Worm (Caenorhabditis elegans) whole organism, midembryonic: Measurements from ENCODE around the gene ZK354.6.
"Not testable (repeated sequence)": the region's sequence is repeated elsewhere in the genome, so short reads cannot be mapped to it uniquely, and the experiment has no call there.

Experiments used
- T22C8.4 ChIP-seq: fragments of 200-800 bp; sonication (Bioruptor generic); IDR thresholded peaks from 2 replicates; pipeline ENCODE4 v1.3.6; 2022; ENCODE audit warnings: missing genetic modification characterization, missing compliant biosample characterization
- cog-1 ChIP-seq: sonication (generic microtip); optimal IDR thresholded peaks from 2 replicates; lab custom pipeline; 2016; ENCODE audit warnings: missing genetic modification characterization, missing compliant biosample characterization
- flt-1 ChIP-seq: fragments of 200-800 bp; sonication (Bioruptor generic); IDR thresholded peaks from 2 replicates; pipeline ENCODE4 v1.3.6; 2022; ENCODE audit warnings: missing genetic modification characterization, missing compliant biosample characterization
- klf-2 ChIP-seq: fragments of 200-800 bp; sonication (Bioruptor generic); conservative IDR thresholded peaks from 2 replicates; pipeline ENCODE4 v1.3.6; 2022; ENCODE audit warnings: missing genetic modification reagents, missing genetic modification characterization, missing compliant biosample characterization
- med-1 ChIP-seq: sonication (generic microtip); optimal IDR thresholded peaks from 2 replicates; lab custom pipeline; 2017; ENCODE audit warnings: missing genetic modification characterization, mild to moderate bottlenecking, missing compliant biosample characterization, antibody characterized with exemption, missing genetic modification reagents; ENCODE audit not compliant: insufficient read depth
- ref-1 ChIP-seq: fragments of 200-800 bp; sonication (Bioruptor generic); conservative IDR thresholded peaks from 2 replicates; pipeline ENCODE4 v1.3.6; 2022; ENCODE audit warnings: missing genetic modification reagents, missing genetic modification characterization, missing compliant biosample characterization
- tab-1 ChIP-seq: fragments of 200-800 bp; sonication (Bioruptor generic); IDR thresholded peaks from 2 replicates; pipeline ENCODE4 v1.3.6; 2022; ENCODE audit warnings: missing genetic modification characterization, missing compliant biosample characterization
- ztf-23 ChIP-seq: fragments of 200-800 bp; sonication (Bioruptor generic); IDR thresholded peaks from 2 replicates; pipeline ENCODE4 v1.3.6; 2022; ENCODE audit warnings: missing genetic modification reagents, missing genetic modification characterization, missing compliant biosample characterization
- ztf-29 ChIP-seq: fragments of 200-800 bp; sonication (Bioruptor generic); IDR thresholded peaks from 2 replicates; pipeline ENCODE4 v1.3.6; 2022; ENCODE audit warnings: missing genetic modification reagents, missing genetic modification characterization, missing compliant biosample characterization

ZK354.6 gene

DNA sequence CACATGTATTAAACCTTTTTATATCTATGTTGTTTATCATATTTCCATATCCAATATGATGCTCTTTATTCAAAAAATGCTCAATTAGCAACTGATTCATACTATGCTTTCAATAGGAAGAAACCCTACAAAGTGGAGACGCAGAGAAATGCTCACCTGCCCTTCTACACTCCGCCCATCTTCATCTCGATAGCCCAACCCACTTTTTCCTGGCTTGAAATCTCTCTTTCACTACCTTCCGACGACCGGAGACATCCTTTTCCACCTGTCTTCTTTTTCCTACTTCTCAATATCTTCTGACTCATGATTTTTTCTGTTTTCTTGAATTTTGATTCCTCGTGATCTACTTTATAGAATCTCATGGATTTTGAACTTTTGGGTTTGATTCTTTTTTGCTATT lies 8.4 kb downstream of the ZK354.6 start:
- no peak for TF ChIP-seq cog-1
- no peak for TF ChIP-seq T22C8.4
- no peak for TF ChIP-seq flt-1 (GFP tag; lab: Robert Waterston, UW)
- no peak for TF ChIP-seq klf-2
- TF ChIP-seq ztf-29 (GFP tag; lab: Robert Waterston, UW) = no peak
- no peak for TF ChIP-seq tab-1 (GFP tag; lab: Robert Waterston, UW)
- no peak for TF ChIP-seq med-1 (GFP tag; lab: Kevin White, UChicago)
- TF ChIP-seq ref-1 = no peak
- no peak for TF ChIP-seq ztf-23 (GFP tag; lab: Robert Waterston, UW)

DNA sequence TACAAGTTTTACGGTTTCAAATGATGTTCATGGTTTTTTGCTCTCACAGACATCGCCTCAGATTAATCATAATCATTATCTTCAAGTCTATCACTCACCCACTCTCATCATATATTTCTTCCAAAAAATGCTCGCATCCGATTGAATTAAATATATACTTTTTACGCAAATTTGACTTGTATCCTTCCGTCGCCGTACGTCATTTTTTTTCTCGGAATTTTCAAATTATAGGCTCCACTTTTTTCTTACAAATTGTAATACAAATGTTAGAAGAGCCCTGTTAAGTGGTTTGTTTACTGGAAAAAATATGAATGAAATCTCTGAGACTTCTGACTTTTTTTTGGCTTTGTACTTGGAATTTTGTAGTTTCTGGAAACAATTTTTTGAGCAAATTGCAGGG lies 10.1 kb downstream of the ZK354.6 start:
- no peak for TF ChIP-seq flt-1 (GFP tag; lab: Robert Waterston, UW)
- no peak for TF ChIP-seq cog-1
- TF ChIP-seq klf-2 = no peak
- no peak for TF ChIP-seq ztf-23 (GFP tag; lab: Robert Waterston, UW)
- TF ChIP-seq ztf-29 (GFP tag; lab: Robert Waterston, UW) = no peak
- TF ChIP-seq T22C8.4 = no peak
- no peak for TF ChIP-seq ref-1
- no peak for TF ChIP-seq med-1 (GFP tag; lab: Kevin White, UChicago)
- TF ChIP-seq tab-1 (GFP tag; lab: Robert Waterston, UW) = no peak

- no peak for TF ChIP-seq T22C8.4
- TF ChIP-seq tab-1 (GFP tag; lab: Robert Waterston, UW) = no peak
- TF ChIP-seq ztf-29 (GFP tag; lab: Robert Waterston, UW) = no peak
- TF ChIP-seq flt-1 (GFP tag; lab: Robert Waterston, UW) = no peak
- no peak for TF ChIP-seq klf-2
- no peak for TF ChIP-seq ref-1
- TF ChIP-seq ztf-23 (GFP tag; lab: Robert Waterston, UW) = no peak
- no peak for TF ChIP-seq med-1 (GFP tag; lab: Kevin White, UChicago)
- TF ChIP-seq cog-1 = no peak
Observed at ce11 chrIV:5281457-5281856, 15.9 kb downstream of the ZK354.6 start.

DNA sequence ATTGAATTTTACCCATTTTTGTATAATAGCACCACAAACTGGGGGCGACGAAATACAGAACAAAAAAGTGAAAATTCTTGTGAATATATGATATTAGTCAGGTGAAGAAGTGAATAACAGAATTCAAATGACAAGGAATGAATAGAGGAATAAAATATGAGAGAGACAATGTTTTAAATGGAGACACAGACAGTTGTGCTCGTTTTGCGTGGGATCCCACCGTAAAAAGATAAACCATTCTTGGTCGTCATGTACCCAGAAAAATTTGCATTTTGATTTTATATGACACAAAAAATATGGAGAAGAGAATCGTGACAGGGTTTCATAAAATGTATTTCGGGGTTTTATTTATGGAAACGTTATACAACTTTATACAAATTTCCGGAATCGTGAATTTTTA lies 19.6 kb downstream of the ZK354.6 start, which contains the start of gene F36H12.17:
Gene F36H12.17, minus strand, starts transcription at position 101 of the 400 bp plus-strand sequence.
- TF ChIP-seq tab-1 (GFP tag; lab: Robert Waterston, UW) (no peak), med-1 (GFP tag; lab: Kevin White, UChicago) (no peak), cog-1 (no peak), ztf-29 (GFP tag; lab: Robert Waterston, UW) (no peak)

- no peak for TF ChIP-seq tab-1 (GFP tag; lab: Robert Waterston, UW)
- TF ChIP-seq T22C8.4 = no peak
- no peak for TF ChIP-seq flt-1 (GFP tag; lab: Robert Waterston, UW)
- no peak for TF ChIP-seq cog-1
- no peak for TF ChIP-seq ztf-29 (GFP tag; lab: Robert Waterston, UW)
- TF ChIP-seq ref-1 = no peak
- TF ChIP-seq med-1 (GFP tag; lab: Kevin White, UChicago) = no peak
- TF ChIP-seq klf-2 = no peak
Observed at ce11 chrIV:5274123-5274581, 23.2 kb downstream of the ZK354.6 start, which contains the start of gene slfl-4. Gene slfl-4 (plus strand): TSS chrIV:5274531.

DNA sequence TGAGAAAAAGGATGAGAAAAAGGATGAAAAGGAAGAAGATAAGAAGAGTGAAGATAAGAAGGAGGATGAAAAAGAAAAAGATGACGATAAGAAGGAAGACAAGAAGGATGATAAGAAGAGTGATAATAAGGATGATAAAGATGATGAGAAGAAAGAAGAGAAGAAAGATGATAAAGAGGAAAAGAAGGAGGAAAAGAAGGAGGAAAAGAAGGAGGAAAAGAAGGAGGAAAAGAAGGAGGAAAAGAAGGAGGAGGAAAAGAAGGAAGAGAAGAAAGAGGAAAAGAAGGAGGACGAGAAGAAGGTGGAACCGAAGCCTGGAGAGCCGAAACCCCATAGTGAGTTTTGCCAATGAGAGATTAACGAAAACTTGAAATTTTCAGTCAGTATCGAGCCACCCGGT lies 24.0 kb downstream of the ZK354.6 start:
- TF ChIP-seq ztf-23 (GFP tag; lab: Robert Waterston, UW) (no peak), klf-2 (no peak), flt-1 (GFP tag; lab: Robert Waterston, UW) (no peak), tab-1 (GFP tag; lab: Robert Waterston, UW) (no peak), ztf-29 (GFP tag; lab: Robert Waterston, UW) (no peak), cog-1 (no peak), T22C8.4 (no peak), ref-1 (no peak)

DNA sequence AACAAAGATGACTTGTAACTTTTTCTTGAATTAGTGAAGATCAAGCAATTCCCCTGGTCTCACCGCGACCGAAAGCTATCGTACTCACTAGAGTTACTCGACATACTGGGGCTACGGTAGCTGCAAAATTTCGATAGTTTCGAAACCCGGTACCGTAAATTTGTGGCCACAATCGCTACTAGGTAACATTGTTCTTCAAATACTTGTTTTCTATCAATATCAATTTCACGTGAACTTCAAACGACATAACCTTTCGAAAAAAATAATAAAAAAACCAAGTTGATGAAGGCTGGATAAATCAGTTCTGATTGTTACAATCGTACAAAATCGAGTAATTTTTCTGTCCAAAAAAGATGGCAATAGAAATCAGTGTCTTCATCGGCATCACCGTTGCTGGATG lies 24.8 kb downstream of the ZK354.6 start, which contains the start of gene F36H12.3:
Gene F36H12.3, plus strand, starts transcription at position 301 of the 400 bp plus-strand sequence.
- no peak for TF ChIP-seq tab-1 (GFP tag; lab: Robert Waterston, UW)
- TF ChIP-seq T22C8.4 = no peak
- TF ChIP-seq ztf-29 (GFP tag; lab: Robert Waterston, UW) = no peak
- TF ChIP-seq cog-1 = no peak
- TF ChIP-seq klf-2 = no peak
- no peak for TF ChIP-seq ref-1
- TF ChIP-seq flt-1 (GFP tag; lab: Robert Waterston, UW) = no peak
- TF ChIP-seq ztf-23 (GFP tag; lab: Robert Waterston, UW) = no peak
- TF ChIP-seq med-1 (GFP tag; lab: Kevin White, UChicago) = no peak

DNA sequence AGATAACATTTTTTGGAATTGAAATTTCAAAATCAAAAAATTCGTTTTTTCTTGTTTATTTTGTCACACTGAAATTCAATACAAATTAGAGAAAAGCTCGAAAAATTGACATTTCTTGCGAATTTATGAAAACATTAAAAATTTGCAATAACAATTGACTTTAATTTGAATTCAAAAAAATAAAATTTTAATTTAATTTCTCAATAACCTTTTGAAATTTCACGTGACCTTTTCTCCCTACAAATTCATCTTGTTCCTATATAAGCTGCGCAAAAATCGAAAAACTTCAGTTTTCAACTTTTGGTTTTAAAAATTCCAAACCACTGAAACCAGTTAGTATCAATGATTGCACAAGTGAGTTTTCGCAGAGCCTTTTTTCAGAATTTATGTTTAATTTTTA lies 28.5 kb downstream of the ZK354.6 start, which contains the start of gene F36H12.4:
Gene F36H12.4, plus strand, starts transcription at position 301 of the 400 bp plus-strand sequence.
- no peak for TF ChIP-seq cog-1
- no peak for TF ChIP-seq med-1 (GFP tag; lab: Kevin White, UChicago)
- TF ChIP-seq klf-2 = no peak
- no peak for TF ChIP-seq tab-1 (GFP tag; lab: Robert Waterston, UW)
- no peak for TF ChIP-seq ztf-23 (GFP tag; lab: Robert Waterston, UW)
- no peak for TF ChIP-seq flt-1 (GFP tag; lab: Robert Waterston, UW)
- TF ChIP-seq ref-1 = no peak
- no peak for TF ChIP-seq T22C8.4
- no peak for TF ChIP-seq ztf-29 (GFP tag; lab: Robert Waterston, UW)

DNA sequence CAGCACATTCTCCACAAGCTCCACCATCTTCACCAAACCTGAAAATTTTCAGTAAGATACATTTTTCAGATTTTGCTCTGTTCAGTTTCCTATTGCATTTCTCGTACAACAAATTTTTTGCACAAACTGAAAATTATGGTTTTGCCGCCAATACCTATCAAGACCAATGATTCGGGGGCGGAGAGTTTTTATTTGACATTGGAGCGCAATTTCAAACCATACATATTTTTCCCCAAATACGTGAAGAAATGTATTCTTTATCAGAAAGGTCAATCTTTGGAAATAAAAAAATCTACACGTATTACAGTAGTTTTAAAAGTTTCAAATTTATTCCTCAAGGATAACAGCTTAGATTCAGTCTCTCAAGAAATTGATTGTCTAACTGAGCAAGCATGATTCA lies 30.9 kb downstream of the ZK354.6 start, which contains the start of gene F36H12.5:
Gene F36H12.5, plus strand, starts transcription at position 301 of the 400 bp plus-strand sequence.
- TF ChIP-seq med-1 (GFP tag; lab: Kevin White, UChicago) = no peak
- TF ChIP-seq ref-1 = no peak
- TF ChIP-seq ztf-23 (GFP tag; lab: Robert Waterston, UW) = no peak
- no peak for TF ChIP-seq cog-1
- no peak for TF ChIP-seq T22C8.4
- no peak for TF ChIP-seq ztf-29 (GFP tag; lab: Robert Waterston, UW)
- no peak for TF ChIP-seq klf-2
- no peak for TF ChIP-seq tab-1 (GFP tag; lab: Robert Waterston, UW)
- no peak for TF ChIP-seq flt-1 (GFP tag; lab: Robert Waterston, UW)

ce11 chrIV:5260289-5260688 lies 37.0 kb downstream of the ZK354.6 start, which contains the start of gene msp-19:
Gene msp-19 (plus strand): TSS chrIV:5260589.
- TF ChIP-seq ztf-23, flt-1, ztf-29 (GFP tag; lab: Robert Waterston, UW): not testable (repeated sequence)
